Fruit fly (Drosophila melanogaster): ENCODE results near the gene Sirt2.

DNA sequence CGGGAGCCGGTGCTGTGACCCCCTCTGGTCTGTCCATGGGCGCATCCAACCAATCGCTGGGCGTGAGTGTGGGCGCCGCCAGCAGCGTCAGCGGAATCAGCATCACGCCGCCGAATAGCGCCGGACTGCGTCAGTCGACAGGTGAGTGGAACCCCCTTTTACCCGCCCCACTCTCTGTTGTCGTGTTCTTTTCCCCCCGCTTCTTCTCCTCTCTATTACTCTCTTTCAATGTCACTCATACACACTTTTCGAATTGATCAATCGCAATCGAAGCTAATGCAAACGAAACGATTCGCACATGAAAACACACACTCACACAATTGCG, 17.8 kb upstream of the Sirt2 start:
- no peak for TF ChIP-seq pan (optimal IDR thresholded peaks at IDR 0.05)
- TF ChIP-seq psq (GFP tag; optimal IDR thresholded peaks at IDR 0.05), result no peak
- no peak for TF ChIP-seq tai (GFP tag; optimal IDR thresholded peaks at IDR 0.05)
- TF ChIP-seq sv (GFP tag; optimal IDR thresholded peaks at IDR 0.05), result no peak
- TF ChIP-seq Vsx2 (GFP tag; optimal IDR thresholded peaks at IDR 0.05; ENCODE audit: partially characterized antibody), result no peak
- no peak for TF ChIP-seq HLH106 (tag; optimal IDR thresholded peaks at IDR 0.05)
- TF ChIP-seq CrebA (GFP tag; optimal IDR thresholded peaks at IDR 0.05; ENCODE audit: borderline replicate concordance), result no peak
- no peak for TF ChIP-seq h (GFP tag; optimal IDR thresholded peaks at IDR 0.05)
- TF ChIP-seq dl (GFP tag; optimal IDR thresholded peaks at IDR 0.05; ENCODE audit: insufficient read depth in 1 of 2, partially characterized antibody in 2 of 2), result no peak
- TF ChIP-seq CG32264 (GFP tag; optimal IDR thresholded peaks at IDR 0.05), result no peak
- TF ChIP-seq brk (GFP tag; optimal IDR thresholded peaks at IDR 0.05), result no peak
- no peak for TF ChIP-seq Abd-B (GFP tag; optimal IDR thresholded peaks at IDR 0.05)
- no peak for TF ChIP-seq GATAd (GFP tag; optimal IDR thresholded peaks at IDR 0.05)
- no peak for TF ChIP-seq dsf (GFP tag; optimal IDR thresholded peaks at IDR 0.05; ENCODE audit: borderline replicate concordance)

Data from whole organism, wandering third instar larva.